Worm (Caenorhabditis elegans): ENCODE results near the gene tmem-138.

- no peak for TF ChIP-seq M03D4.4 (tag; optimal IDR thresholded peaks at IDR 0.05)
- no peak for TF ChIP-seq unc-39 (tag; optimal IDR thresholded peaks at IDR 0.05)
- TF ChIP-seq nhr-28 (tag; optimal IDR thresholded peaks at IDR 0.05): no peak
- TF ChIP-seq pha-4 (tag; optimal IDR thresholded peaks at IDR 0.05): no peak
- no peak for TF ChIP-seq tbx-8 (GFP tag; optimal IDR thresholded peaks at IDR 0.05)
- no peak for TF ChIP-seq unc-62 (GFP tag; optimal IDR thresholded peaks at IDR 0.05)
- TF ChIP-seq ces-1 (GFP tag; optimal IDR thresholded peaks at IDR 0.05): no peak
- TF ChIP-seq elt-3 (tag; optimal IDR thresholded peaks at IDR 0.05): no peak
- TF ChIP-seq mls-2 (tag; optimal IDR thresholded peaks at IDR 0.05): no peak
Measured at ce11 chrII:8180281-8180680, 23.2 kb downstream of the tmem-138 start, which contains the start of gene T05C12.4.

All from whole organism, mixed stage, embryonic.